Worm (Caenorhabditis elegans) whole organism, young adult: ENCODE data around the gene egl-27.

Source experiments
- B0019.2 ChIP-seq: fragments of 200-800 bp; sonication (Bioruptor generic); conservative IDR thresholded peaks from 2 replicates; pipeline ENCODE4 v1.3.6; 2022; ENCODE audit warnings: missing genetic modification reagents, missing genetic modification characterization, missing compliant biosample characterization
- B0261.1 ChIP-seq: sonication (generic microtip); optimal IDR thresholded peaks from 2 replicates; lab custom pipeline; 2016; ENCODE audit warnings: mild to moderate bottlenecking, missing genetic modification characterization, moderate library complexity, missing compliant biosample characterization
- D2030.7 ChIP-seq: fragments of 200-800 bp; sonication (Bioruptor generic); IDR thresholded peaks from 2 replicates; pipeline ENCODE4 v1.3.6; 2022; ENCODE audit warnings: missing genetic modification reagents, missing genetic modification characterization, missing compliant biosample characterization
- F10E7.11 ChIP-seq: sonication (generic microtip); optimal IDR thresholded peaks from 2 replicates; lab custom pipeline; 2017; ENCODE audit warnings: mild to moderate bottlenecking, missing genetic modification characterization, moderate library complexity, missing compliant biosample characterization
- F23B12.7 ChIP-seq: sonication (generic microtip); optimal IDR thresholded peaks from 2 replicates; lab custom pipeline; 2017; ENCODE audit warnings: missing genetic modification characterization, mild to moderate bottlenecking, missing compliant biosample characterization, antibody characterized with exemption, moderate library complexity; ENCODE audit not compliant: insufficient read depth
- F55B11.4 ChIP-seq: sonication (generic microtip); optimal IDR thresholded peaks from 2 replicates; lab custom pipeline; 2016; ENCODE audit warnings: missing compliant biosample characterization, missing genetic modification characterization, borderline replicate concordance; ENCODE audit not compliant: insufficient read depth
- Y56A3A.18 ChIP-seq: fragments of 200-800 bp; sonication (Bioruptor generic); IDR thresholded peaks from 2 replicates; pipeline ENCODE4 v1.3.6; 2022; ENCODE audit warnings: missing genetic modification reagents, missing genetic modification characterization, missing compliant biosample characterization
- Y67H2A.10 ChIP-seq: fragments of 200-800 bp; sonication (Bioruptor generic); conservative IDR thresholded peaks from 2 replicates; pipeline ENCODE4 v1.3.6; 2022; ENCODE audit warnings: missing genetic modification reagents, missing genetic modification characterization, missing compliant biosample characterization
- ZK185.1 ChIP-seq: sonication (generic microtip); optimal IDR thresholded peaks from 2 replicates; lab custom pipeline; 2016; ENCODE audit warnings: mild to moderate bottlenecking, missing genetic modification characterization, missing compliant biosample characterization; ENCODE audit not compliant: poor library complexity, severe bottlenecking
- athp-1 ChIP-seq: sonication (generic microtip); optimal IDR thresholded peaks from 2 replicates; lab custom pipeline; 2017; ENCODE audit warnings: mild to moderate bottlenecking, missing genetic modification characterization, missing compliant biosample characterization
- attf-5 ChIP-seq: fragments of 200-800 bp; sonication (Bioruptor generic); optimal IDR thresholded peaks from 2 replicates; lab custom pipeline; 2018; ENCODE audit warnings: mild to moderate bottlenecking, missing genetic modification characterization, missing compliant biosample characterization
- bed-1 ChIP-seq: fragments of 200-800 bp; sonication (Bioruptor generic); IDR thresholded peaks from 2 replicates; pipeline ENCODE4 v1.3.6; 2022; ENCODE audit warnings: missing genetic modification reagents, missing genetic modification characterization, missing compliant biosample characterization
- cebp-1 ChIP-seq, 2 experiments: fragments of 200-800 bp in 1 of 2; sonication (Bioruptor generic) in 1 of 2; sonication (generic microtip) in 1 of 2; IDR thresholded peaks in 1 of 2; optimal IDR thresholded peaks in 1 of 2; 2 replicates each; pipeline versions ENCODE4 v1.3.6 to Lab custom; 2017 to 2022; ENCODE audit warnings: missing compliant biosample characterization in 2 of 2, missing genetic modification characterization in 2 of 2, mild to moderate bottlenecking in 1 of 2, missing genetic modification reagents in 1 of 2, moderate library complexity in 1 of 2
- egrh-3 ChIP-seq: fragments of 200-800 bp; sonication (Bioruptor generic); IDR thresholded peaks from 2 replicates; pipeline ENCODE4 v1.3.6; 2022; ENCODE audit warnings: missing genetic modification reagents, missing genetic modification characterization, missing compliant biosample characterization
- ets-4 ChIP-seq: fragments of 200-800 bp; sonication (Bioruptor generic); optimal IDR thresholded peaks from 2 replicates; lab custom pipeline; 2018; ENCODE audit warnings: mild to moderate bottlenecking, missing genetic modification characterization, missing compliant biosample characterization
- hmg-1.2 ChIP-seq: fragments of 200-800 bp; sonication (Bioruptor generic); IDR thresholded peaks from 2 replicates; pipeline ENCODE4 v1.3.6; 2022; ENCODE audit warnings: missing genetic modification reagents, missing genetic modification characterization, missing compliant biosample characterization
- hsf-1 ChIP-seq: fragments of 200-800 bp; sonication (Bioruptor generic); IDR thresholded peaks from 2 replicates; pipeline ENCODE4 v1.3.6; 2022; ENCODE audit warnings: missing genetic modification reagents, missing genetic modification characterization, missing compliant biosample characterization
- let-526 ChIP-seq: fragments of 200-800 bp; sonication (Bioruptor generic); IDR thresholded peaks from 2 replicates; pipeline ENCODE4 v1.3.6; 2022; ENCODE audit warnings: missing genetic modification reagents, missing genetic modification characterization, missing compliant biosample characterization
- lin-35 ChIP-seq, 3 experiments: fragments of 150-350 bp in 2 of 3; sonication (generic microtip) in 1 of 3; optimal IDR thresholded peaks; 2 replicates each; lab custom pipeline; 2014 to 2018; ENCODE audit warnings: missing biosample characterization in 3 of 3, missing genetic modification characterization in 3 of 3, missing genetic modification reagents in 3 of 3
- lin-40 ChIP-seq: sonication (generic microtip); optimal IDR thresholded peaks from 2 replicates; lab custom pipeline; 2016; ENCODE audit warnings: missing genetic modification characterization, mild to moderate bottlenecking, missing compliant biosample characterization, missing genotype, missing genetic modification reagents
- lin-54 ChIP-seq: fragments of 200-800 bp; sonication (Bioruptor generic); optimal IDR thresholded peaks from 2 replicates; lab custom pipeline; 2018; ENCODE audit warnings: mild to moderate bottlenecking, missing genetic modification characterization, missing compliant biosample characterization
- lir-1 ChIP-seq: fragments of 200-800 bp; sonication (Bioruptor generic); conservative IDR thresholded peaks from 2 replicates; pipeline ENCODE4 v1.3.6; 2022; ENCODE audit warnings: missing genetic modification reagents, missing genetic modification characterization, missing compliant biosample characterization
- madf-10 ChIP-seq: sonication (generic microtip); optimal IDR thresholded peaks from 2 replicates; lab custom pipeline; 2016; ENCODE audit warnings: mild to moderate bottlenecking, missing genetic modification characterization, missing compliant biosample characterization
- mcd-1 ChIP-seq: fragments of 200-800 bp; sonication (Bioruptor generic); IDR thresholded peaks from 2 replicates; pipeline ENCODE4 v1.3.6; 2022; ENCODE audit warnings: missing genetic modification reagents, missing genetic modification characterization, missing compliant biosample characterization
- nfyb-1 ChIP-seq: fragments of 200-800 bp; sonication (Bioruptor generic); IDR thresholded peaks from 2 replicates; pipeline ENCODE4 v1.3.6; 2022; ENCODE audit warnings: missing genetic modification reagents, missing genetic modification characterization, missing compliant biosample characterization
- nhr-179 ChIP-seq: sonication (generic microtip); optimal IDR thresholded peaks from 2 replicates; lab custom pipeline; 2016; ENCODE audit warnings: mild to moderate bottlenecking, missing genetic modification characterization, missing compliant biosample characterization
- nhr-80 ChIP-seq: sonication (generic microtip); optimal IDR thresholded peaks from 2 replicates; lab custom pipeline; 2016; ENCODE audit warnings: missing genetic modification characterization, missing compliant biosample characterization
- nhr-90 ChIP-seq: sonication (generic microtip); optimal IDR thresholded peaks from 2 replicates; lab custom pipeline; 2016; ENCODE audit warnings: missing genotype, mild to moderate bottlenecking, missing genetic modification characterization, missing compliant biosample characterization
- pbrm-1 ChIP-seq: fragments of 200-800 bp; sonication (Bioruptor generic); IDR thresholded peaks from 2 replicates; pipeline ENCODE4 v1.3.6; 2022; ENCODE audit warnings: missing genetic modification reagents, missing genetic modification characterization, missing compliant biosample characterization
- rcor-1 ChIP-seq: fragments of 200-800 bp; sonication (Bioruptor generic); IDR thresholded peaks from 2 replicates; pipeline ENCODE4 v1.3.6; 2022; ENCODE audit warnings: missing genetic modification reagents, missing genetic modification characterization, missing compliant biosample characterization
- somi-1 ChIP-seq: fragments of 200-800 bp; sonication (Bioruptor generic); optimal IDR thresholded peaks from 2 replicates; lab custom pipeline; 2018; ENCODE audit warnings: mild to moderate bottlenecking, missing genetic modification characterization, missing compliant biosample characterization
- tbp1 ChIP-seq: fragments of 200-800 bp; sonication (Bioruptor generic); optimal IDR thresholded peaks from 2 replicates; lab custom pipeline; 2018; ENCODE audit warnings: mild to moderate bottlenecking, missing genetic modification characterization, missing compliant biosample characterization
- unc-62 ChIP-seq: fragments of 150-350 bp; optimal IDR thresholded peaks from 2 replicates; lab custom pipeline; 2014; ENCODE audit warnings: missing biosample characterization, missing genetic modification reagents, missing genetic modification characterization
- zfh-2 ChIP-seq: fragments of 200-800 bp; sonication (Bioruptor generic); conservative IDR thresholded peaks from 2 replicates; pipeline ENCODE4 v1.3.6; 2022; ENCODE audit warnings: missing genetic modification reagents, missing genetic modification characterization, missing compliant biosample characterization
- ztf-18 ChIP-seq: sonication (generic microtip); optimal IDR thresholded peaks from 2 replicates; lab custom pipeline; 2016; ENCODE audit warnings: missing genotype, mild to moderate bottlenecking, missing genetic modification characterization, missing compliant biosample characterization
- ztf-25 ChIP-seq: fragments of 200-800 bp; sonication (Bioruptor generic); IDR thresholded peaks from 2 replicates; pipeline ENCODE4 v1.3.6; 2022; ENCODE audit warnings: missing genetic modification reagents, missing genetic modification characterization, missing compliant biosample characterization
- ztf-3 ChIP-seq: fragments of 200-800 bp; sonication (Bioruptor generic); optimal IDR thresholded peaks from 2 replicates; lab custom pipeline; 2018; ENCODE audit warnings: mild to moderate bottlenecking, missing genetic modification characterization, missing compliant biosample characterization

egl-27 gene

ce11 chrII:6891176-6891575, 56.4 kb downstream of the egl-27 start (continued):
- TF ChIP-seq somi-1, result peak; percentile 30
- no peak for TF ChIP-seq cebp-1 (GFP tag; IDR thresholded peaks at IDR 0.05; lab: Robert Waterston, UW)
- peak; percentile 75 for TF ChIP-seq cebp-1 (tag; optimal IDR thresholded peaks at IDR 0.05; lab: Kevin White, UChicago)
- TF ChIP-seq madf-10 (tag; lab: Kevin White, UChicago), result peak; percentile 39
- TF ChIP-seq athp-1 (tag; lab: Kevin White, UChicago), result peak; percentile 13
- peak; percentile 55 for TF ChIP-seq attf-5
- TF ChIP-seq Y56A3A.18 (GFP tag; lab: Robert Waterston, UW), result peak; percentile 67; the same call in 1 of the 2 replicates
- TF ChIP-seq egrh-3 (GFP tag; lab: Robert Waterston, UW), result peak; percentile 60
- TF ChIP-seq lin-35 (GFP tag; optimal IDR thresholded peaks at IDR 0.05; lab: Kevin White, UChicago), result peak in 1 of 3 experiments; percentile 49
- TF ChIP-seq mcd-1 (GFP tag; lab: Robert Waterston, UW), result peak; percentile 35; the same call in 1 of the 2 replicates
- TF ChIP-seq F55B11.4 (tag; lab: Kevin White, UChicago), result no peak
- peak; percentile 9 for TF ChIP-seq ztf-18
- peak; percentile 63 for TF ChIP-seq nhr-90 (tag; lab: Kevin White, UChicago)
- peak; percentile 91 for TF ChIP-seq zfh-2 (GFP tag; lab: Robert Waterston, UW)
- 0 out of 2 replicates have a peak, but pooled peaks have one; percentile 60 for TF ChIP-seq nfyb-1 (GFP tag; lab: Robert Waterston, UW)
- 0 out of 2 replicates have a peak, but pooled peaks have one; percentile 6 for TF ChIP-seq rcor-1 (GFP tag; lab: Robert Waterston, UW)
- TF ChIP-seq ets-4 (GFP tag; lab: Kevin White, UChicago), result no peak
- TF ChIP-seq ZK185.1 (tag; lab: Kevin White, UChicago), result no peak
- no peak for TF ChIP-seq D2030.7 (GFP tag; lab: Robert Waterston, UW)

DNA sequence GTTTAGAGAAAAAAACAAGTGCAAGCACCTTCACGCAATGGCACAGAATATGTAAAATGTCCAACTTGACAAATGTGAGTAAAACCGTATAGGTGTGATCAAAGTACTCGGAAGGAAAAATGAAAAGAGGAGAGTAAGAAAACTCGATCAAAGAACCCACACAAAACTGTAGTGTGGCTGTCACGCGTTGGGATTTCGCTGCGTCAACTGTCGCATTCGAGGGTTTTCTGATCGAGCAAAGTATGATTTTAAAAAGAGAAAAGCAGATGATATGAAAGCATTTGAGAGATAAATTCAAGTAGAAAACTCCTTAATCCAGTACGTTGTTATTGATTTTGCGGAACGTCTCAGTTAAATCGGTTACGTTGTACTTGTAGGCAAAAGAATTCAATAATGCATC, 57.0 kb downstream of the egl-27 start:
- no peak for TF ChIP-seq pbrm-1 (GFP tag; lab: Robert Waterston, UW)
- TF ChIP-seq nhr-179, result no peak
- TF ChIP-seq F10E7.11 (tag; lab: Kevin White, UChicago), result no peak
- TF ChIP-seq attf-5, result peak; percentile 21
- peak; percentile 42 for TF ChIP-seq lin-54 (GFP tag; lab: Kevin White, UChicago)
- TF ChIP-seq B0261.1 (tag; lab: Kevin White, UChicago), result no peak
- TF ChIP-seq nfyb-1 (GFP tag; lab: Robert Waterston, UW), result peak; percentile 46; the same call in 1 of the 2 replicates
- peak; percentile 48; the same call in 1 of the 2 replicates for TF ChIP-seq let-526 (GFP tag; lab: Robert Waterston, UW)
- peak; percentile 24 for TF ChIP-seq unc-62 (GFP tag; lab: Kevin White, UChicago)
- TF ChIP-seq cebp-1 (GFP tag; IDR thresholded peaks at IDR 0.05; lab: Robert Waterston, UW), result no peak
- peak; percentile 35 for TF ChIP-seq cebp-1 (tag; optimal IDR thresholded peaks at IDR 0.05; lab: Kevin White, UChicago)
- no peak for TF ChIP-seq F23B12.7 (tag; lab: Kevin White, UChicago)
- TF ChIP-seq tbp1 (GFP tag; lab: Kevin White, UChicago), result peak; percentile 36
- 0 out of 2 replicates have a peak, but pooled peaks have one; percentile 50 for TF ChIP-seq lir-1 (GFP tag; lab: Robert Waterston, UW)
- TF ChIP-seq lin-40 (tag; lab: Kevin White, UChicago), result peak; percentile 5
- TF ChIP-seq somi-1, result peak; percentile 30
- no peak for TF ChIP-seq bed-1 (GFP tag; lab: Robert Waterston, UW)
- TF ChIP-seq hmg-1.2 (GFP tag; lab: Robert Waterston, UW), result no peak
- TF ChIP-seq ztf-25 (GFP tag; lab: Robert Waterston, UW), result no peak
- no peak for TF ChIP-seq ztf-3 (GFP tag; lab: Kevin White, UChicago)
- TF ChIP-seq hsf-1 (GFP tag; lab: Robert Waterston, UW), result 0 out of 2 replicates have a peak, but pooled peaks have one; percentile 16
- peak; percentile 33 for TF ChIP-seq nhr-80 (tag; lab: Kevin White, UChicago)
- no peak for TF ChIP-seq B0019.2
- no peak for TF ChIP-seq Y67H2A.10 (GFP tag; lab: Robert Waterston, UW)
